Worm (Caenorhabditis elegans) whole organism, mixed stage, embryonic: Measurements from ENCODE around the gene gly-11.

Source experiments
- bed-3 ChIP-seq: fragments of 200-800 bp; sonication (Bioruptor generic); optimal IDR thresholded peaks from 3 replicates; lab custom pipeline; 2018; ENCODE audit warnings: mild to moderate bottlenecking, missing genetic modification characterization, moderate library complexity, missing compliant biosample characterization
- blmp-1 ChIP-seq: fragments of 150-350 bp; optimal IDR thresholded peaks from 2 replicates; lab custom pipeline; 2014; ENCODE audit warnings: missing biosample characterization, missing genetic modification characterization
- ceh-39 ChIP-seq: fragments of 150-350 bp; optimal IDR thresholded peaks from 2 replicates; lab custom pipeline; 2014; ENCODE audit warnings: missing biosample characterization, missing genetic modification characterization
- ceh-83 ChIP-seq: fragments of 200-800 bp; sonication (Bioruptor generic); optimal IDR thresholded peaks from 2 replicates; lab custom pipeline; 2018; ENCODE audit warnings: mild to moderate bottlenecking, missing genetic modification characterization, missing compliant biosample characterization
- ces-1 ChIP-seq: fragments of 150-350 bp; optimal IDR thresholded peaks from 2 replicates; lab custom pipeline; 2014; ENCODE audit warnings: missing biosample characterization, missing genetic modification reagents, missing genetic modification characterization
- cnd-1 ChIP-seq: fragments of 200-800 bp; sonication (Bioruptor generic); optimal IDR thresholded peaks from 2 replicates; lab custom pipeline; 2018; ENCODE audit warnings: mild to moderate bottlenecking, missing genetic modification characterization, missing compliant biosample characterization
- drap-1 ChIP-seq: fragments of 200-800 bp; sonication (Bioruptor generic); optimal IDR thresholded peaks from 3 replicates; lab custom pipeline; 2018; ENCODE audit warnings: mild to moderate bottlenecking, missing genetic modification characterization, missing compliant biosample characterization
- elt-1 ChIP-seq: sonication (generic microtip); optimal IDR thresholded peaks from 2 replicates; lab custom pipeline; 2017; ENCODE audit warnings: missing genetic modification characterization, mild to moderate bottlenecking, missing compliant biosample characterization, antibody characterized with exemption, moderate library complexity, borderline replicate concordance; ENCODE audit not compliant: insufficient read depth
- flh-1 ChIP-seq: fragments of 200-800 bp; sonication (Bioruptor generic); optimal IDR thresholded peaks from 2 replicates; lab custom pipeline; 2018; ENCODE audit warnings: mild to moderate bottlenecking, missing genetic modification characterization, moderate library complexity, missing compliant biosample characterization
- ham-2 ChIP-seq: fragments of 200-800 bp; sonication (Bioruptor generic); optimal IDR thresholded peaks from 2 replicates; lab custom pipeline; 2018; ENCODE audit warnings: mild to moderate bottlenecking, missing genetic modification characterization, missing compliant biosample characterization
- hlh-1 ChIP-seq: fragments of 150-350 bp; optimal IDR thresholded peaks from 2 replicates; lab custom pipeline; 2014; ENCODE audit warnings: missing biosample characterization, missing genetic modification reagents, missing genetic modification characterization
- lin-13 ChIP-seq: fragments of 150-350 bp; optimal IDR thresholded peaks from 2 replicates; lab custom pipeline; 2014; ENCODE audit warnings: missing biosample characterization, missing genetic modification characterization
- lin-32 ChIP-seq: fragments of 200-800 bp; sonication (Bioruptor generic); optimal IDR thresholded peaks from 2 replicates; lab custom pipeline; 2018; ENCODE audit warnings: mild to moderate bottlenecking, missing genetic modification characterization, missing compliant biosample characterization
- lsy-2 ChIP-seq: fragments of 150-350 bp; optimal IDR thresholded peaks from 2 replicates; lab custom pipeline; 2014; ENCODE audit warnings: missing biosample characterization, missing genetic modification characterization
- mab-5 ChIP-seq: fragments of 150-350 bp; optimal IDR thresholded peaks from 2 replicates; lab custom pipeline; 2014; ENCODE audit warnings: missing biosample characterization, missing genetic modification characterization
- mep-1 ChIP-seq: fragments of 150-350 bp; optimal IDR thresholded peaks from 2 replicates; lab custom pipeline; 2017; ENCODE audit warnings: missing biosample characterization, missing genetic modification reagents, missing genetic modification characterization, inconsistent platforms
- mls-2 ChIP-seq: sonication (generic microtip); optimal IDR thresholded peaks from 2 replicates; lab custom pipeline; 2016; ENCODE audit warnings: mild to moderate bottlenecking, missing genetic modification characterization, moderate library complexity, missing compliant biosample characterization
- nhr-2 ChIP-seq: fragments of 150-350 bp; optimal IDR thresholded peaks from 2 replicates; lab custom pipeline; 2014; ENCODE audit warnings: missing biosample characterization, missing genetic modification characterization
- nhr-237 ChIP-seq: fragments of 150-350 bp; optimal IDR thresholded peaks from 2 replicates; lab custom pipeline; 2014; ENCODE audit warnings: missing biosample characterization, missing genetic modification characterization
- nhr-28 ChIP-seq: fragments of 150-350 bp; optimal IDR thresholded peaks from 2 replicates; lab custom pipeline; 2014; ENCODE audit warnings: missing biosample characterization, missing genetic modification characterization
- nhr-76 ChIP-seq: sonication (generic microtip); optimal IDR thresholded peaks from 2 replicates; lab custom pipeline; 2017; ENCODE audit warnings: missing biosample characterization, missing genetic modification characterization
- pha-4 ChIP-seq: fragments of 150-350 bp; optimal IDR thresholded peaks from 2 replicates; lab custom pipeline; 2018; ENCODE audit warnings: missing biosample characterization, missing genetic modification reagents, missing genetic modification characterization
- sem-2 ChIP-seq: fragments of 200-800 bp; sonication (Bioruptor generic); optimal IDR thresholded peaks from 2 replicates; lab custom pipeline; 2018; ENCODE audit warnings: mild to moderate bottlenecking, missing genetic modification characterization, missing compliant biosample characterization
- snpc-4 ChIP-seq: fragments of 150-350 bp; optimal IDR thresholded peaks from 2 replicates; lab custom pipeline; 2014; ENCODE audit warnings: missing biosample characterization, missing genetic modification characterization
- sptf-1 ChIP-seq: sonication (generic microtip); optimal IDR thresholded peaks from 2 replicates; lab custom pipeline; 2017; ENCODE audit warnings: mild to moderate bottlenecking, missing genetic modification characterization, moderate library complexity, missing compliant biosample characterization
- tbx-8 ChIP-seq: fragments of 200-800 bp; sonication (Bioruptor generic); optimal IDR thresholded peaks from 2 replicates; lab custom pipeline; 2018; ENCODE audit warnings: mild to moderate bottlenecking, missing genetic modification characterization, moderate library complexity, missing compliant biosample characterization
- unc-120 ChIP-seq: sonication (generic microtip); optimal IDR thresholded peaks from 2 replicates; lab custom pipeline; 2017; ENCODE audit warnings: missing genetic modification characterization, missing compliant biosample characterization; ENCODE audit not compliant: poor library complexity, severe bottlenecking
- unc-39 ChIP-seq: fragments of 150-350 bp; optimal IDR thresholded peaks from 2 replicates; lab custom pipeline; 2014; ENCODE audit warnings: missing biosample characterization, missing genetic modification characterization
- unc-62 ChIP-seq: fragments of 150-350 bp; optimal IDR thresholded peaks from 2 replicates; lab custom pipeline; 2014; ENCODE audit warnings: missing biosample characterization, missing genetic modification reagents, missing genetic modification characterization
- ztf-11 ChIP-seq: fragments of 150-350 bp; optimal IDR thresholded peaks from 2 replicates; lab custom pipeline; 2014; ENCODE audit warnings: missing biosample characterization, missing genetic modification characterization

The gly-11 gene

DNA sequence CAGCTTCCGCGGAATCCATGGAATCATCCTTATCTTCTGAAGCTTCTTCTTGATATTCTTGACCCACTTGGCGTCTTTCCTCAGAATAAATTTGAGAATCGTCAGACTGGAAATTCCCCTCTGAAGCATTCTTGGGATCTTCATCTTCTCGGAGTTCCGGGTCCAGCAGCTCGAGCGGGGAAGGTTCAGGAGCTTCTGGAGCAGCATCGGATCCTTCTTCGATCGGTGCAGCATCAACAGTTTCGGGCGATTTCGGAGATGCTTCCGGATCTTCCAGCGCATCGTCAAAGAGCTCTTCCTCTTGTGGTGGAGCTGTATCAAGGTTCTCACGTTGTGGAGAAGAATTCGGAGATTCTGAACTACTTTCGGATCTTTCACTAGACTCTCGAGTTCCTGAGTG is 30.5 kb upstream of the gly-11 start:
- TF ChIP-seq nhr-237 (tag; lab: Kevin White, UChicago) (no peak), bed-3 (no peak), sptf-1 (tag; lab: Kevin White, UChicago) (no peak), unc-62 (GFP tag; lab: Kevin White, UChicago) (no peak), sem-2 (GFP tag; lab: Kevin White, UChicago) (no peak), elt-1 (no peak), snpc-4 (tag; lab: Kevin White, UChicago) (no peak), ceh-39 (tag; lab: Kevin White, UChicago) (no peak), lsy-2 (tag; lab: Kevin White, UChicago) (no peak), blmp-1 (tag; lab: Kevin White, UChicago) (no peak)
- TF ChIP-seq, all 35 proteins: peak for 0

ce11 chrIII:12205271-12205670 is 28.2 kb upstream of the gly-11 start:
- TF ChIP-seq lin-32 (GFP tag; lab: Kevin White, UChicago) = no peak
- no peak for TF ChIP-seq flh-1 (GFP tag; lab: Kevin White, UChicago)
- TF ChIP-seq tbx-8 = no peak
- TF ChIP-seq mab-5 (tag; lab: Kevin White, UChicago) = no peak
- TF ChIP-seq pha-4 (tag; lab: Kevin White, UChicago) = no peak
- no peak for TF ChIP-seq snpc-4 (tag; lab: Kevin White, UChicago)
- TF ChIP-seq lsy-2 (tag; lab: Kevin White, UChicago) = no peak
- TF ChIP-seq bed-3 = no peak
- no peak for TF ChIP-seq nhr-28 (tag; lab: Kevin White, UChicago)
- no peak for TF ChIP-seq elt-1
- TF ChIP-seq mep-1 (tag; lab: Kevin White, UChicago) = no peak
- TF ChIP-seq nhr-2 (tag; lab: Kevin White, UChicago) = no peak

DNA sequence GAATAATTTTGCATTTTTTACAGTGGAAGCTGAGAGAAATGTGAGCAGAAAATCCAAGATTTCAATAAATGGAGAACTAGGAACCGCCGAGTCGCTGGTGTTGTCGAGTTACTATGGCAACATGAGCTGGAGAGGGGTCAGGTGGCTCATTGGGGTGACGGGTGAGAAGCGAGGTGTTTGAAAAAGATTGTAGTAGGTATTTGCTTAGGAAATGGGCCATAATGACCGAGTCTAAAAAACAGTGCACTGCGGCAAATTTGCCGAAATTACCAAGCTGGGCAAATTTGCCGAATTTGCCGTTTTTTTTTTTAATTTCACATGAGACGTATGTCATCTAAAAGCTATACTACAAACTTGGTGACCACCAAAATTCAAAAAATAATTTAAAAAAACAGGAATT is 25.4 kb upstream of the gly-11 start, which contains the start of gene osm-12:
Gene osm-12, minus strand, starts transcription at position 101 of the 400 bp plus-strand sequence.
- TF ChIP-seq lin-13 (tag; lab: Kevin White, UChicago) (no peak), ztf-11 (tag; lab: Kevin White, UChicago) (no peak), pha-4 (tag; lab: Kevin White, UChicago) (no peak), drap-1 (GFP tag; lab: Kevin White, UChicago) (no peak), lsy-2 (tag; lab: Kevin White, UChicago) (no peak), ceh-83 (GFP tag; lab: Kevin White, UChicago) (no peak), mep-1 (tag; lab: Kevin White, UChicago) (no peak)

DNA sequence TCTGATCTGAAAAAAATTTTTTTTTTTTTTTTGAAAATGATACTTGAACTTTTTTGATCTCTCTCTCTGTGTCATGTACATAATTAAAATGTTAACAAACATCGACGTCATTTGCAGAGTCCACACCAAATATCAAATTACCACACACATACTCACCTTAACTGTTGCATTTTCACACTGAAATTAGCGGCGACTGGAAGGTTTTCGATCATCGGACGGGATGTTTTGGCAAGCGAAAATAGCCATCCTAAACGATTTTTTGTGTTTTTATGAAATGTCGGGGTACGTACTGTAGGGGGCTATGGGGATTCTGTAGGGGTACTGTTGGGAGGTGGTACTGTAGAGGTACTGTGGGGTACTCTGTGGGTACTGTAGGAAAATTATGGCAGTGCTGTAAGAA is 21.1 kb upstream of the gly-11 start:
- TF ChIP-seq ztf-11 (tag; lab: Kevin White, UChicago) (no peak), sem-2 (GFP tag; lab: Kevin White, UChicago) (no peak), ceh-39 (tag; lab: Kevin White, UChicago) (no peak), ces-1 (GFP tag; lab: Kevin White, UChicago) (no peak), mab-5 (tag; lab: Kevin White, UChicago) (no peak), cnd-1 (tag; lab: Kevin White, UChicago) (no peak), ceh-83 (GFP tag; lab: Kevin White, UChicago) (no peak), nhr-76 (tag; lab: Kevin White, UChicago) (no peak), sptf-1 (tag; lab: Kevin White, UChicago) (no peak), ham-2 (GFP tag; lab: Kevin White, UChicago) (no peak), tbx-8 (no peak), nhr-237 (tag; lab: Kevin White, UChicago) (no peak), nhr-28 (tag; lab: Kevin White, UChicago) (no peak), mls-2 (tag; lab: Kevin White, UChicago) (no peak), pha-4 (tag; lab: Kevin White, UChicago) (no peak), snpc-4 (tag; lab: Kevin White, UChicago) (no peak), flh-1 (GFP tag; lab: Kevin White, UChicago) (no peak), unc-120 (tag; lab: Kevin White, UChicago) (no peak), hlh-1 (tag; lab: Kevin White, UChicago) (no peak)

- TF ChIP-seq unc-39 (tag; lab: Kevin White, UChicago) = no peak
- no peak for TF ChIP-seq ztf-11 (tag; lab: Kevin White, UChicago)
- no peak for TF ChIP-seq mep-1 (tag; lab: Kevin White, UChicago)
These were observed 18.9 kb upstream of the gly-11 start for ce11 chrIII:12195991-12196390.
